Worm (Caenorhabditis elegans) whole organism, L1 larva: ENCODE measurements around the gene taap-1.

ENCODE experiments used
- alr-1 ChIP-seq: fragments of 200-800 bp; sonication (Bioruptor generic); optimal IDR thresholded peaks from 2 replicates; lab custom pipeline; 2018; ENCODE audit warnings: borderline replicate concordance, mild to moderate bottlenecking, missing genetic modification characterization, missing compliant biosample characterization
- ama-1 ChIP-seq: fragments of 150-350 bp; optimal IDR thresholded peaks from 2 replicates; lab custom pipeline; 2014
- ceh-82 ChIP-seq, 3 experiments: fragments of 150-350 bp in 1 of 3; sonication (generic microtip) in 2 of 3; optimal IDR thresholded peaks; 2 replicates each; lab custom pipeline; 2014 to 2017; ENCODE audit warnings: missing biosample characterization in 3 of 3, missing genetic modification characterization in 3 of 3
- ceh-88 ChIP-seq: fragments of 200-800 bp; sonication (Bioruptor generic); IDR thresholded peaks from 2 replicates; pipeline ENCODE4 v1.3.6; 2022; ENCODE audit warnings: missing genetic modification characterization, missing compliant biosample characterization
- dpl-1 ChIP-seq, 3 experiments: fragments of 150-350 bp in 2 of 3; sonication (generic microtip) in 1 of 3; optimal IDR thresholded peaks; 2 replicates each; lab custom pipeline; 2014 to 2017; ENCODE audit warnings: missing biosample characterization in 3 of 3, missing genetic modification characterization in 3 of 3, missing genetic modification reagents in 3 of 3
- elt-3 ChIP-seq, 6 experiments: fragments of 150-350 bp in 1 of 6; sonication (generic microtip); optimal IDR thresholded peaks; 2 replicates each; lab custom pipeline; 2017 to 2018; ENCODE audit warnings: missing biosample characterization in 6 of 6, missing genetic modification characterization in 6 of 6, inconsistent platforms in 1 of 6
- lin-14 ChIP-seq: fragments of 200-800 bp; sonication (Bioruptor generic); optimal IDR thresholded peaks from 2 replicates; lab custom pipeline; 2018; ENCODE audit warnings: mild to moderate bottlenecking, missing genetic modification characterization, moderate library complexity, missing compliant biosample characterization
- mef-2 ChIP-seq: fragments of 150-350 bp; optimal IDR thresholded peaks from 2 replicates; lab custom pipeline; 2014; ENCODE audit warnings: missing biosample characterization, missing genetic modification characterization
- nhr-237 ChIP-seq: fragments of 150-350 bp; optimal IDR thresholded peaks from 2 replicates; lab custom pipeline; 2014; ENCODE audit warnings: missing biosample characterization, missing genetic modification characterization
- nhr-77 ChIP-seq: fragments of 150-350 bp; optimal IDR thresholded peaks from 2 replicates; lab custom pipeline; 2014; ENCODE audit warnings: missing biosample characterization, missing genetic modification characterization
- pag-3 ChIP-seq: sonication (generic microtip); optimal IDR thresholded peaks from 2 replicates; lab custom pipeline; 2017; ENCODE audit warnings: missing genetic modification characterization, mild to moderate bottlenecking, missing compliant biosample characterization, antibody characterized with exemption, borderline replicate concordance; ENCODE audit not compliant: insufficient read depth
- unc-30 ChIP-seq: sonication (generic microtip); optimal IDR thresholded peaks from 2 replicates; lab custom pipeline; 2017; ENCODE audit warnings: missing biosample characterization, missing genetic modification characterization

DNA sequence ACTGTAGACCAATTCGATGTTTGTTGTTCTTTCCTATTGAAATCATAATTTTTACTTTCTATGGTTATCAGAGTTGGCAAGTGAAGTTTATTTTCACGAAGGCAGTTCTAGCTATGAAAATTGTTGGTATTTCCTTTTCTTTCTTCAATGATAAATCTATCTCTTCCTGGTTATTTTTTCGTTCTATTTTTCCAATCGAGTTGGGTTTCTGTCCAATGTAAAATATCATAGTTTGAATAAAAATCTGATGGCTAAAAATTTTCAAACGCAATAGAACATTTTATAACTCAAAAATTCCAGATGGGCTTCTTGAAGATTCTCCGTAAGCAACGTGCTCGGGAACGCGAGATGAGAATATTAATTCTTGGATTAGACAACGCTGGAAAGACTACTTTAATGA is 39.7 kb downstream of the taap-1 start, which contains the start of gene evl-20:
- no peak for TF ChIP-seq mef-2 (tag; lab: Kevin White, UChicago)
- TF ChIP-seq pag-3, result no peak
- TF ChIP-seq nhr-237, result no peak
- no peak for TF ChIP-seq dpl-1 (GFP tag; optimal IDR thresholded peaks at IDR 0.05; lab: Kevin White, UChicago)
- TF ChIP-seq ceh-82 (tag; optimal IDR thresholded peaks at IDR 0.05; lab: Kevin White, UChicago), result no peak
- TF ChIP-seq unc-30 (tag; lab: Kevin White, UChicago), result no peak
- no peak for TF ChIP-seq ceh-88 (GFP tag; lab: Robert Waterston, UW)
- TF ChIP-seq lin-14 (GFP tag; lab: Kevin White, UChicago), result no peak
- no peak for TF ChIP-seq nhr-77 (tag; lab: Kevin White, UChicago)
- no peak for TF ChIP-seq elt-3 (tag; optimal IDR thresholded peaks at IDR 0.05; lab: Kevin White, UChicago)
- TF ChIP-seq alr-1, result no peak
- TF ChIP-seq ama-1, result no peak
